Worm (Caenorhabditis elegans): ENCODE results near the gene F14B8.5.

The F14B8.5 gene

ce11 chrX:6928578-6928977 lies at the start of gene F14B8.5:
F14B8.5 (minus strand) TSS chrX:6928704.
- no peak for TF ChIP-seq unc-62 (GFP tag; optimal IDR thresholded peaks at IDR 0.05)

DNA sequence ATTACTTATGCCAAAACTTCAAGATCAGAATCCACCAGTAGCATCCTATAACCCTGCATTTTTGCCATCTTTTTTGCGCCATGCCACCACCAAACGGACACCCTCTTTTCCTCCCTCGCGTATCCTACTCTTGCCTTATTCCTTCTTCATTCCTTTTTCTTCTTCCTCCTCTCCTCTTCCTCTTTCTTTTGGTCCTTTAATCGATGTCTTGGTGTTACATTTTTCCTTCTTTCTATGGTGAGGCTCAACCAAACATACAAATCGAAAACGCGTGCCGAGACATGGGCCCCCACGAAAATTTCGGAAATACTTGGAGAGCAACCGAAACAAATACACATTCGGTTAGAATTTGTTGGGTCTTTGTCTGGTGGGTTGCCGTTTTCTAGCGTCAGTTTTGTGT lies 42.8 kb upstream of the F14B8.5 start:
- TF ChIP-seq unc-62 (GFP tag; optimal IDR thresholded peaks at IDR 0.05) = no peak

DNA sequence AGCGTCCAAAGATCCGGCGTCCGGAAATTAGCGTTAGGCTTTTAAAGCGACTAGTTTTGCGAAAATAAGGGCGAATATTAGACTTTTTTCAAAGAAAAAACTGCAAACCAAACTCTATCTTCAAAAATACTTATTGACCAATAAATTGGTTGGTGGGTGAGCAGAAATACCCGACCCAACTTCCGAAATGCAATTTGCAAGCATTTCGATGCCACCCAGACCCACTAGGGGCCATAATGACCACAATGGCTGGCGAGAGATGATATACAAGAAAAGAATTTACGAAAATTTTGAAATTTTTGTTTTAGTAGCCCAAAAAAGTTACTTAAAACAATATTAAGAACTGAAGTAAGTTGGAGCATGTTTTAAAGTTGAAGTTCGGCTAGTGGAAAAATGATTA lies 41.6 kb upstream of the F14B8.5 start:
- TF ChIP-seq unc-62 (GFP tag; optimal IDR thresholded peaks at IDR 0.05) = no peak

- TF ChIP-seq unc-62 (GFP tag; optimal IDR thresholded peaks at IDR 0.05) = no peak
Observed at ce11 chrX:6968553-6968952, 40.0 kb upstream of the F14B8.5 start.

DNA sequence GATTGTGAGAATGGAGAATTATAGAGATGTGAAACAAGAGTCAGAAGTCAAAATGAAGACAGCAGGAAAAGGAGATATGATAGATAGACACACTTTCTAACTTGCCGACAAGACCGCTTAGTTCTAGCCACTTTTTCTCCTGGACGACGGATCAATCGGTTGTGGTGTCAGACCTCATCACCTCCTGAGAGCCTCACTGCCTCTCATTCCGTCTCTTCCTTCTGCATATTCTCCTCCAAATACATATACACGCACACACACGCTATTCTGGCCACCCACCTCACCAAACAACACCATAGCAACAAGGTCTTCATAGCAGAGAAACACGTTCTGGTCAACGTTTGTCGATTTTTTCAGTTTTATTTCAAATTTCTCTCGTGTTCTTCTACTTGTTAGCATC lies 38.6 kb upstream of the F14B8.5 start, which contains the start of gene F01E11.3:
TSS of gene F01E11.3 (plus strand) at position 301 of the 400 bp plus-strand sequence.
- no peak for TF ChIP-seq unc-62 (GFP tag; optimal IDR thresholded peaks at IDR 0.05)

ce11 chrX:6963842-6964241 lies 35.3 kb upstream of the F14B8.5 start:
- no peak for TF ChIP-seq unc-62 (GFP tag; optimal IDR thresholded peaks at IDR 0.05)

DNA sequence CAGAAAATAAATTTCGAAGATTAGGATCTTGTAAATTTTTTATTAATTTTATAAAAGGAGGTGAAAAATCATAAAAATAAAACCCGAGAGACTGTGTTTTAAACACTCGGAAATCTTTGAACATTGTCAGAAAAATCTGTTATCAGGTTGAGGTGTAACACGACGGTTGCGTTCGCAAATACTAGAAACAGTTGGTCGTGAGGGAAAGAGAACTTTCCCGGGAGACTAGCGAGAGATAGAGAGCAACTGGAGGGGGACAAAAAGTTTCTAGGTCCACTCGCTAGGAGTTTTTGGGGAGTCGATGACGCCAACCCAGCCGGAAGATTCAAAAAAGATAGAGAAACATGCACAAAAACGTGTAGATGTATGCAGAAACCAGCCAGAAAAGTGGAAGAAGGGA lies 33.8 kb upstream of the F14B8.5 start:
- TF ChIP-seq unc-62 (GFP tag; optimal IDR thresholded peaks at IDR 0.05) = no peak

ce11 chrX:6959534-6959933 lies 31.0 kb upstream of the F14B8.5 start:
- no peak for TF ChIP-seq unc-62 (GFP tag; optimal IDR thresholded peaks at IDR 0.05)

DNA sequence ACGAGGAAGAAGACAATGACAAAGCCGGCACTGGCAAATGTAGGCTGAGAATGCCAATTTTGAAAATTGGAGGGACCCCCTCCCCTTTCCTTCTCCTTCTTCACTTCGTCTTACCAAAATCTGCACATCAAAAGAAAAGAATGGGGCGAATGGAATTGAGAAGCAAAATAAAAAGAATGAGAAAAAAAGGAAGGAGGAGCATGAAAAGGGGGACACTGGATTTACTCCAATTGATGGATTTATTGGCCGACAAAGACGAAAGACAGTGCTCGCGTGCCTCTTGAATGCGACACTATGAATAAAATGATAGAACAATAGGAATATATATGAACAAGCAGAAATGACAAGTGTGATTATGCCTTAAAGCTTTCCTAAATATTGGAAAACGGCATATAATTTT lies 30.4 kb upstream of the F14B8.5 start:
- TF ChIP-seq unc-62 (GFP tag; optimal IDR thresholded peaks at IDR 0.05) = no peak

ce11 chrX:6956299-6956698 lies 27.8 kb upstream of the F14B8.5 start, which contains the start of gene inx-1:
inx-1 (minus strand) TSS chrX:6956399.
- TF ChIP-seq unc-62 (GFP tag; optimal IDR thresholded peaks at IDR 0.05) = no peak

ce11 chrX:6953339-6953738 lies 24.8 kb upstream of the F14B8.5 start:
- no peak for TF ChIP-seq unc-62 (GFP tag; optimal IDR thresholded peaks at IDR 0.05)

DNA sequence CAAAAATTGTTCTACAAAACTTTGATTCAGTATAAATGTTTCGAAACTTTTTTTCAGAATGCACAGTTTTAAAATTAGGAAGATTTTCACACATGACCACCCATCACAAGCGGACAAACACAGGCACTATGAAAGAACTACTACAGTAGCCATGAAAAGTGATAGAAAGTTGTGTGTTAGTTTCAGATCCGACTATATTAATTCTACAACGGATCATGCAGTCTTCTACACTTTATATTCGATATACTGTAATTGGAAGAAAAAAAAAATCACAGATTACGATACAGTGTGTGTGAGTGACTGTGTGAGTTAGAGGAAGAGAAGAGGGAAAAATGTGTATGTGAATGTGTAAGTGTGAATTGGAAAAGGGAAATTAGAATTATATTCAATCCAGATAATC lies 18.3 kb upstream of the F14B8.5 start:
- TF ChIP-seq unc-62 (GFP tag; optimal IDR thresholded peaks at IDR 0.05) = no peak

ce11 chrX:6941711-6942110 lies 13.2 kb upstream of the F14B8.5 start:
- TF ChIP-seq unc-62 (GFP tag; optimal IDR thresholded peaks at IDR 0.05) = no peak

DNA sequence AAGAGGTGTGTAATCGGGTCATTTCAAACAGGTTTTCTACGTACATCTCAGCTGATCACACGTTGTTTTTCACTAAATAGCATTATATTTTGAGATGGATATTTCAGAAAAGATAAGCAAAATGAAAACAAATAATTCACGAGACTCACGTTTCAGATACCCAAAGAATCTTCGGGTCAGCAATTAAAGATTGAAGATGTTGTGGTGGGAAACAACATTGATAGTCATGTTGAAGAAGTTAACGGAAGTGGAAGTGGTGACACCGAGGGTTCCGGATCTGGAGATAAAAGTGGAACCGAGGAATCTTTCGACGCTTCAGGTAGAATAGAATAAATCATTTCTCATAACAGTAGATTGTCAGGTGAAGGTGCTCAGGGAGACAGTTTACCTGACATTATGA lies 12.3 kb upstream of the F14B8.5 start:
- no peak for TF ChIP-seq unc-62 (GFP tag; optimal IDR thresholded peaks at IDR 0.05)

DNA sequence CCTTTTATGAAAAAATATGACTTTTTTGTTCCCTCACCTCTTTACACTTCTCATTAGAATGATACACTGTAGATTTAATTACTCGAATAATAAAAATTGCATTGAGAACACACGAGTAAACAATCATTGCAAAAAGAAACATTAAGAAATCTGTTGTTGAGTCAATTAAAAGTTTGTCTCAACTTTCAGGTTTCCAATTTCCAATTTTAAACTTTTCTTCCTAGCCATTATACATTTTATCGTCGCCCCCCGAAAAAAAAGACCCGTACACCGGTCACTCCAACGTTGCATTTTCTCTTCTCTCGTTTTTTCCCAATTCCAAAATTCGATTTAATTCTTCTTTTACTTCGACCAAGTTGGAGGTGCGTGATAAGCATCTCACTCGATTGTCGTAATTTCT lies 11.4 kb upstream of the F14B8.5 start, which contains the start of gene C16E9.1:
TSS of gene C16E9.1 (plus strand) at position 301 of the 400 bp plus-strand sequence.
- no peak for TF ChIP-seq unc-62 (GFP tag; optimal IDR thresholded peaks at IDR 0.05)

- TF ChIP-seq unc-62 (GFP tag; optimal IDR thresholded peaks at IDR 0.05) = no peak
Observed at ce11 chrX:6937742-6938141, 9.2 kb upstream of the F14B8.5 start.

- no peak for TF ChIP-seq unc-62 (GFP tag; optimal IDR thresholded peaks at IDR 0.05)
Observed at ce11 chrX:6935430-6935829, 6.9 kb upstream of the F14B8.5 start, which contains the start of gene C16E9.2. C16E9.2 (plus strand) TSS chrX:6935730.

ce11 chrX:6934453-6934852 lies 5.9 kb upstream of the F14B8.5 start:
- no peak for TF ChIP-seq unc-62 (GFP tag; optimal IDR thresholded peaks at IDR 0.05)

Data from whole organism, dauer.